Fruit fly (Drosophila melanogaster): Measurements from ENCODE around the gene gammaSnap2.

dm6 chr3R:10086683-10087082, 34.5 kb downstream of the gammaSnap2 start:
- TF ChIP-seq CG10348 (GFP tag; IDR thresholded peaks at IDR 0.05) (no peak), EcR (GFP tag; optimal IDR thresholded peaks at IDR 0.05) (no peak), gl (tag; optimal IDR thresholded peaks at IDR 0.05) (no peak), fd96Ca (GFP tag; IDR thresholded peaks at IDR 0.05) (no peak), Snoo (tag; optimal IDR thresholded peaks at IDR 0.05) (no peak)
